Worm (Caenorhabditis elegans) whole organism, L3 larva: Measurements from ENCODE around the gene mfsd-11.

Source experiments
- R02D3.7 ChIP-seq: fragments of 150-350 bp; optimal IDR thresholded peaks from 2 replicates; lab custom pipeline; 2014; ENCODE audit warnings: missing biosample characterization, missing genetic modification characterization
- unc-62 ChIP-seq: fragments of 150-350 bp; sonication (generic microtip); optimal IDR thresholded peaks from 4 replicates; lab custom pipeline; 2014; ENCODE audit warnings: missing biosample characterization, missing genetic modification reagents, missing genetic modification characterization
- ztf-11 ChIP-seq: fragments of 150-350 bp; optimal IDR thresholded peaks from 2 replicates; lab custom pipeline; 2014; ENCODE audit warnings: missing biosample characterization, missing genetic modification characterization

DNA sequence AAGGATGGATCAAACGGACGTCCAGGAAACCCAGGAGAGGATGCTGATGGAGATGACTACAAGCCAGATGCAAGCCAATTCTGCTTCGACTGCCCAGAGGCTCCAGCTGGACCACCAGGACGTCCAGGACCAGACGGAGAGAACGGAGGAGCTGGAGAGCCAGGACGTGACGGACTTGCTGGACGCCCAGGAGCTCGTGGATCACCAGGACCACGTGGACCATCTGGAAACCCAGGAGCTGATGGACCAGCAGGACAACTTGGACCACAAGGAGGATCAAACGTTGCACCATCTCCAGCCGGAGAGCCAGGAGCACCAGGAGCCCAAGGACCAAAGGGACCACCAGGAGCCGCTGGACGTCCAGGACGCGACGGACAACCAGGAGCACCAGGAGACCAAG, 48.4 kb downstream of the mfsd-11 start:
- TF ChIP-seq R02D3.7 (tag; lab: Kevin White, UChicago) (no peak), unc-62 (GFP tag; lab: Kevin White, UChicago) (no peak), ztf-11 (tag; lab: Kevin White, UChicago) (no peak)
